Fruit fly (Drosophila melanogaster) whole organism, embryonic: ENCODE data around the gene mad2.

Experiments
- Atf6 ChIP-seq: fragments of 200-800 bp; sonication (Bioruptor generic); IDR thresholded peaks from 2 replicates; pipeline ENCODE4 v1.3.6; 2022; ENCODE audit warnings: missing biosample characterization, missing genetic modification characterization
- CG10979 ChIP-seq: fragments of 200-800 bp; sonication (Bioruptor generic); optimal IDR thresholded peaks from 2 replicates; lab custom pipeline; 2018; ENCODE audit warnings: missing biosample characterization, mild to moderate bottlenecking, missing genetic modification characterization, moderate library complexity
- CG11085 ChIP-seq: fragments of 200-800 bp; sonication (Bioruptor generic); IDR thresholded peaks from 2 replicates; pipeline ENCODE4 v1.3.6; 2022; ENCODE audit warnings: missing biosample characterization, missing genetic modification characterization
- CG11093 ChIP-seq: fragments of 200-800 bp; sonication (Bioruptor generic); IDR thresholded peaks from 3 replicates; pipeline ENCODE4 v1.3.6; 2022; ENCODE audit warnings: missing biosample characterization, missing genetic modification characterization
- CG11247 ChIP-seq: fragments of 200-800 bp; sonication (Bioruptor generic); IDR thresholded peaks from 2 replicates; pipeline ENCODE4 v1.3.6; 2022; ENCODE audit warnings: missing biosample characterization, missing genetic modification characterization
- CG11695 ChIP-seq: fragments of 200-800 bp; sonication (Bioruptor generic); IDR thresholded peaks from 3 replicates; pipeline ENCODE4 v1.3.6; 2022; ENCODE audit warnings: missing biosample characterization, missing genetic modification characterization
- CG11696 ChIP-seq: fragments of 200-800 bp; sonication (Bioruptor generic); IDR thresholded peaks from 2 replicates; pipeline ENCODE4 v1.3.6; 2022; ENCODE audit warnings: missing biosample characterization, missing genetic modification characterization
- CG11723 ChIP-seq: fragments of 200-800 bp; sonication (Bioruptor generic); optimal IDR thresholded peaks from 2 replicates; lab custom pipeline; 2017; ENCODE audit warnings: missing biosample characterization, mild to moderate bottlenecking, missing genetic modification characterization
- CG12659 ChIP-seq: fragments of 200-800 bp; sonication (Bioruptor generic); optimal IDR thresholded peaks from 3 replicates; lab custom pipeline; 2017; ENCODE audit warnings: mild to moderate bottlenecking, missing biosample characterization, missing genetic modification reagents, missing genetic modification characterization
- CG15269 ChIP-seq: fragments of 200-800 bp; sonication (Bioruptor generic); optimal IDR thresholded peaks from 2 replicates; lab custom pipeline; 2018; ENCODE audit warnings: missing biosample characterization, mild to moderate bottlenecking, missing genetic modification characterization, moderate library complexity
- CG1603 ChIP-seq: fragments of 200-800 bp; sonication (Bioruptor generic); optimal IDR thresholded peaks from 2 replicates; lab custom pipeline; 2019; ENCODE audit warnings: missing biosample characterization, mild to moderate bottlenecking, missing genetic modification characterization, moderate library complexity
- CG18599 ChIP-seq: fragments of 200-800 bp; sonication (Bioruptor generic); optimal IDR thresholded peaks from 3 replicates; lab custom pipeline; 2017; ENCODE audit warnings: missing biosample characterization, missing genetic modification characterization, mild to moderate bottlenecking, moderate library complexity, missing genetic modification reagents
- CG30020 ChIP-seq: fragments of 200-800 bp; optimal IDR thresholded peaks from 2 replicates; lab custom pipeline; 2019; ENCODE audit warnings: missing biosample characterization, mild to moderate bottlenecking, missing genetic modification characterization, moderate library complexity
- CG4328 ChIP-seq: fragments of 200-800 bp; sonication (Bioruptor generic); optimal IDR thresholded peaks from 3 replicates; lab custom pipeline; 2017; ENCODE audit warnings: missing biosample characterization, missing genetic modification reagents, missing genetic modification characterization
- CG5180 ChIP-seq: fragments of 200-800 bp; sonication (Bioruptor generic); optimal IDR thresholded peaks from 3 replicates; lab custom pipeline; 2017; ENCODE audit warnings: missing biosample characterization, missing genetic modification characterization, mild to moderate bottlenecking, moderate library complexity, missing genetic modification reagents
- CG6765 ChIP-seq: fragments of 200-800 bp; sonication (Bioruptor generic); optimal IDR thresholded peaks from 3 replicates; lab custom pipeline; 2017; ENCODE audit warnings: missing biosample characterization, mild to moderate bottlenecking, missing genetic modification characterization
- CG6813 ChIP-seq: fragments of 200-800 bp; sonication (Bioruptor generic); optimal IDR thresholded peaks from 2 replicates; lab custom pipeline; 2017; ENCODE audit warnings: missing biosample characterization, missing genetic modification characterization, mild to moderate bottlenecking, moderate library complexity, missing genetic modification reagents
- CG6854 ChIP-seq: fragments of 200-800 bp; sonication (Bioruptor generic); optimal IDR thresholded peaks from 3 replicates; lab custom pipeline; 2017; ENCODE audit warnings: missing biosample characterization, mild to moderate bottlenecking, missing genetic modification characterization
- CG9727 ChIP-seq: fragments of 200-800 bp; sonication (Bioruptor generic); optimal IDR thresholded peaks from 3 replicates; lab custom pipeline; 2017; ENCODE audit warnings: missing biosample characterization, mild to moderate bottlenecking, missing genetic modification characterization
- CG9932 ChIP-seq: fragments of 200-800 bp; sonication (Bioruptor generic); IDR thresholded peaks from 2 replicates; pipeline ENCODE4 v1.3.6; 2022; ENCODE audit warnings: missing biosample characterization, missing genetic modification characterization
- Chrac-16 ChIP-seq: fragments of 200-800 bp; sonication (Bioruptor generic); optimal IDR thresholded peaks from 3 replicates; lab custom pipeline; 2016; ENCODE audit warnings: missing biosample characterization, missing genetic modification characterization
- CkIIα-i1 ChIP-seq: fragments of 200-800 bp; sonication (Bioruptor generic); IDR thresholded peaks from 2 replicates; pipeline ENCODE4 v1.3.6; 2022; ENCODE audit warnings: missing biosample characterization, missing genetic modification characterization
- CoRest ChIP-seq: fragments of 200-800 bp; sonication (Bioruptor generic); optimal IDR thresholded peaks from 3 replicates; lab custom pipeline; 2018; ENCODE audit warnings: missing biosample characterization, mild to moderate bottlenecking, missing genetic modification characterization, moderate library complexity
- Eip74EF ChIP-seq, 2 experiments: fragments of 200-800 bp in 1 of 2; fragments of >200 bp in 1 of 2; sonication (Bioruptor generic) in 1 of 2; optimal IDR thresholded peaks; 2 replicates each; lab custom pipeline; 2017 to 2019; ENCODE audit warnings: missing biosample characterization in 2 of 2, missing genetic modification characterization in 2 of 2, mild to moderate bottlenecking in 1 of 2, moderate library complexity in 1 of 2
- Fer1 ChIP-seq: fragments of 200-800 bp; sonication (Bioruptor generic); optimal IDR thresholded peaks from 2 replicates; lab custom pipeline; 2017; ENCODE audit warnings: missing biosample characterization, mild to moderate bottlenecking, missing genetic modification characterization
- Gsc ChIP-seq: fragments of 200-800 bp; sonication (Bioruptor generic); IDR thresholded peaks from 2 replicates; pipeline ENCODE4 v1.3.6; 2022; ENCODE audit warnings: missing biosample characterization, missing genetic modification characterization
- Hr78 ChIP-seq, 2 experiments: fragments of 200-800 bp in 1 of 2; fragments of >200 bp in 1 of 2; sonication (Bioruptor generic) in 1 of 2; optimal IDR thresholded peaks; 2 replicates each; lab custom pipeline; 2017 to 2019; ENCODE audit warnings: missing biosample characterization in 2 of 2, missing genetic modification characterization in 2 of 2, mild to moderate bottlenecking in 1 of 2, moderate library complexity in 1 of 2
- Jarid2 ChIP-seq: fragments of 200-800 bp; sonication (Bioruptor generic); optimal IDR thresholded peaks from 3 replicates; lab custom pipeline; 2017; ENCODE audit warnings: mild to moderate bottlenecking, missing biosample characterization, missing genetic modification reagents, missing genetic modification characterization
- Lhr ChIP-seq: fragments of 200-800 bp; sonication (Bioruptor generic); optimal IDR thresholded peaks from 3 replicates; lab custom pipeline; 2017; ENCODE audit warnings: mild to moderate bottlenecking, missing biosample characterization, missing genetic modification reagents, missing genetic modification characterization
- Oli ChIP-seq: fragments of 200-800 bp; sonication (Bioruptor generic); optimal IDR thresholded peaks from 2 replicates; lab custom pipeline; 2018; ENCODE audit warnings: missing biosample characterization, mild to moderate bottlenecking, missing genetic modification characterization, moderate library complexity
- Sox102F ChIP-seq: fragments of 200-800 bp; sonication (Bioruptor generic); optimal IDR thresholded peaks from 2 replicates; lab custom pipeline; 2018; ENCODE audit warnings: missing biosample characterization, mild to moderate bottlenecking, missing genetic modification characterization, moderate library complexity
- al ChIP-seq: fragments of 200-800 bp; sonication (Bioruptor generic); IDR thresholded peaks from 2 replicates; pipeline ENCODE4 v1.3.6; 2022; ENCODE audit warnings: missing biosample characterization, missing genetic modification characterization
- bab2 ChIP-seq: fragments of 200-800 bp; sonication (Bioruptor generic); optimal IDR thresholded peaks from 2 replicates; lab custom pipeline; 2016; ENCODE audit warnings: missing biosample characterization, missing genetic modification characterization
- bsh ChIP-seq, 2 experiments: fragments of 200-800 bp; sonication (Bioruptor generic); optimal IDR thresholded peaks; 2 replicates each; lab custom pipeline; 2017 to 2018; ENCODE audit warnings: mild to moderate bottlenecking in 2 of 2, missing biosample characterization in 2 of 2, missing genetic modification characterization in 2 of 2, moderate library complexity in 1 of 2
- chif ChIP-seq, 2 experiments: fragments of 200-800 bp; sonication (Bioruptor generic); optimal IDR thresholded peaks; 3 replicates each; lab custom pipeline; 2016; ENCODE audit warnings: missing biosample characterization in 2 of 2, missing genetic modification characterization in 2 of 2
- gcm2 ChIP-seq: fragments of 200-800 bp; sonication (Bioruptor generic); optimal IDR thresholded peaks from 2 replicates; lab custom pipeline; 2016; ENCODE audit warnings: missing biosample characterization, missing genetic modification characterization
- grau ChIP-seq: fragments of 200-800 bp; optimal IDR thresholded peaks from 3 replicates; lab custom pipeline; 2019; ENCODE audit warnings: missing biosample characterization, mild to moderate bottlenecking, missing genetic modification characterization, moderate library complexity
- jing ChIP-seq: fragments of 200-800 bp; sonication (Bioruptor generic); optimal IDR thresholded peaks from 2 replicates; lab custom pipeline; 2018; ENCODE audit warnings: missing biosample characterization, mild to moderate bottlenecking, missing genetic modification characterization
- kay ChIP-seq: fragments of 200-800 bp; sonication (Bioruptor generic); optimal IDR thresholded peaks from 2 replicates; lab custom pipeline; 2016; ENCODE audit warnings: missing biosample characterization, missing genetic modification characterization
- nmo ChIP-seq: fragments of 200-800 bp; sonication (Bioruptor generic); optimal IDR thresholded peaks from 2 replicates; lab custom pipeline; 2018; ENCODE audit warnings: missing biosample characterization, mild to moderate bottlenecking, missing genetic modification characterization, moderate library complexity
- org-1 ChIP-seq: fragments of 200-800 bp; sonication (Bioruptor generic); optimal IDR thresholded peaks from 2 replicates; lab custom pipeline; 2017; ENCODE audit warnings: missing biosample characterization, missing genetic modification characterization
- pan ChIP-seq, 4 experiments: fragments of >200 bp in 3 of 4; fragments of 200-800 bp in 1 of 4; sonication (Bioruptor generic) in 1 of 4; optimal IDR thresholded peaks in 3 of 4; IDR thresholded peaks in 1 of 4; 2 replicates each; pipeline versions ENCODE4 v1.3.6 to Lab custom; 2017 to 2022; ENCODE audit warnings: missing biosample characterization in 2 of 4, missing genetic modification characterization in 2 of 4, mixed read lengths in 1 of 4
- pho ChIP-seq: fragments of 200-800 bp; sonication (Bioruptor generic); optimal IDR thresholded peaks from 2 replicates; lab custom pipeline; 2016; ENCODE audit warnings: missing biosample characterization, missing genetic modification characterization
- rib ChIP-seq: fragments of 200-800 bp; sonication (Bioruptor generic); IDR thresholded peaks from 2 replicates; pipeline ENCODE4 v1.3.6; 2022; ENCODE audit warnings: missing biosample characterization, missing genetic modification characterization
- ro ChIP-seq: fragments of 200-800 bp; sonication (Bioruptor generic); IDR thresholded peaks from 2 replicates; pipeline ENCODE4 v1.3.6; 2022; ENCODE audit warnings: missing biosample characterization, missing genetic modification characterization
- row ChIP-seq: fragments of 200-800 bp; sonication (Bioruptor generic); IDR thresholded peaks from 3 replicates; pipeline ENCODE4 v1.3.6; 2022; ENCODE audit warnings: missing biosample characterization, missing genetic modification characterization
- sc ChIP-seq, 3 experiments: fragments of >200 bp in 2 of 3; fragments of 200-800 bp in 1 of 3; sonication (Bioruptor generic) in 1 of 3; optimal IDR thresholded peaks; 2 replicates in 2 of 3; 3 replicates in 1 of 3; lab custom pipeline; 2017; ENCODE audit warnings: mild to moderate bottlenecking in 1 of 3, missing biosample characterization in 1 of 3, missing genetic modification characterization in 1 of 3, missing genetic modification reagents in 1 of 3
- sens ChIP-seq: fragments of 200-800 bp; sonication (Bioruptor generic); peaks from one replicate; lab custom pipeline; 2016; ENCODE audit warnings: missing biosample characterization, missing genetic modification characterization

Gene mad2

DNA sequence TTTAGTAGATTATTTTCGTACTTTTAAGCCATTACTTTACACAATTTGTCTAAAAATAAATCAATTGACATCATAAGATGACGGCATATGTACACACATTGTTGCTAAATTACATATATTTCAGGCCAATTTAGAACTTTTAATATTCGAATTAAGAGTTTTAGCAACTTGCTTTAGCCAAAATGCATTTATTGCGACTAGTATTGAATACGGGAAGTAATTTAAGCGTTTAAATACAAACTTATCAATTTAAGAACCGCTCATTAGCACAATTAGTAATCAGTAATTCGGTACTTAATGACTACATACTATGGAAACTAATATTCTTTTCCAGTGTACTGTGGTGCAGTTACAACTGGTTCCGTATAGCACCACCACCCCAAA lies 3.7 kb downstream of the mad2 start:
- TF ChIP-seq CG9932 (GFP tag; lab: Robert Waterston, UW) = 0 out of 2 replicates have a peak, but pooled peaks have one; percentile 12
- peak; percentile 57 for TF ChIP-seq nmo
- TF ChIP-seq ro = no peak
- TF ChIP-seq bab2 (GFP tag; lab: Kevin White, UChicago) = peak; percentile 12
- no peak for TF ChIP-seq gcm2 (GFP tag; lab: Kevin White, UChicago)
- TF ChIP-seq CoRest (tag; lab: Kevin White, UChicago) = peak; percentile 41
- TF ChIP-seq CG11085 = no peak
- no peak for TF ChIP-seq CG30020 (tag; lab: Kevin White, UChicago)
- peak; percentile 3 for TF ChIP-seq CG12659
- no peak for TF ChIP-seq Fer1 (GFP tag; lab: Kevin White, UChicago)
- peak; percentile 42; the same call in 2 of the 3 replicates for TF ChIP-seq row (GFP tag; lab: Robert Waterston, UW)
- TF ChIP-seq Sox102F = peak; percentile 45
- TF ChIP-seq CG1603 (tag; lab: Kevin White, UChicago) = peak; percentile 16
- TF ChIP-seq sens (GFP tag; lab: Kevin White, UChicago) = peak; percentile 57
- no peak for TF ChIP-seq al
- no peak for TF ChIP-seq pan (optimal IDR thresholded peaks at IDR 0.05; lab: Kevin White, UChicago)
- no peak for TF ChIP-seq pan (GFP tag; optimal IDR thresholded peaks at IDR 0.05 in 1 of 2, IDR thresholded peaks at IDR 0.05 in 1 of 2)
- 0 out of 3 replicates have a peak, but pooled peaks have one; percentile 21 for TF ChIP-seq CG11695 (GFP tag; lab: Robert Waterston, UW)
- no peak for TF ChIP-seq Chrac-16
- no peak for TF ChIP-seq sc (optimal IDR thresholded peaks at IDR 0.05; lab: Kevin White, UChicago)
- TF ChIP-seq sc (GFP tag; optimal IDR thresholded peaks at IDR 0.05; lab: Kevin White, UChicago) = no peak
- no peak for TF ChIP-seq Lhr (GFP tag; lab: Kevin White, UChicago)
- TF ChIP-seq Oli (tag; lab: Kevin White, UChicago) = peak; percentile 42
- peak; percentile 39 for TF ChIP-seq CG9727 (GFP tag; lab: Kevin White, UChicago)
- TF ChIP-seq CG11723 (GFP tag; lab: Kevin White, UChicago) = peak; percentile 25
- TF ChIP-seq grau (tag; lab: Kevin White, UChicago) = peak; percentile 18
- 0 out of 2 replicates have a peak, but pooled peaks have one; percentile 25 for TF ChIP-seq CG11696 (GFP tag; lab: Robert Waterston, UW)
- TF ChIP-seq CG6813 (GFP tag; lab: Kevin White, UChicago) = no peak
- peak; percentile 25 for TF ChIP-seq CG6854 (GFP tag; lab: Kevin White, UChicago)
- no peak for TF ChIP-seq Gsc (GFP tag; lab: Robert Waterston, UW)
- no peak for TF ChIP-seq CG5180 (GFP tag; lab: Kevin White, UChicago)
- TF ChIP-seq CG15269 = peak; percentile 30
- TF ChIP-seq chif (GFP tag; optimal IDR thresholded peaks at IDR 0.05; lab: Kevin White, UChicago) = no peak
- TF ChIP-seq CG6765 (GFP tag; lab: Kevin White, UChicago) = no peak
- TF ChIP-seq bsh (GFP tag; optimal IDR thresholded peaks at IDR 0.05; lab: Kevin White, UChicago) = peak in 1 of 2 experiments; percentile 29
- TF ChIP-seq Eip74EF (GFP tag; optimal IDR thresholded peaks at IDR 0.05; lab: Kevin White, UChicago) = peak in 1 of 2 experiments; percentile 27
- no peak for TF ChIP-seq CkIIα-i1 (GFP tag; lab: Robert Waterston, UW)
- TF ChIP-seq rib (GFP tag; lab: Robert Waterston, UW) = no peak
- TF ChIP-seq kay (GFP tag; lab: Kevin White, UChicago) = no peak
- no peak for TF ChIP-seq CG11093 (GFP tag; lab: Robert Waterston, UW)
- no peak for TF ChIP-seq jing (GFP tag; lab: Kevin White, UChicago)
- peak; percentile 38 for TF ChIP-seq CG10979
- no peak for TF ChIP-seq Jarid2
- no peak for TF ChIP-seq Hr78 (GFP tag; optimal IDR thresholded peaks at IDR 0.05; lab: Kevin White, UChicago)
- no peak for TF ChIP-seq CG4328 (GFP tag; lab: Kevin White, UChicago)
- no peak for TF ChIP-seq CG11247 (GFP tag; lab: Robert Waterston, UW)
- peak; percentile 16 for TF ChIP-seq org-1 (GFP tag; lab: Kevin White, UChicago)
- no peak for TF ChIP-seq CG18599
- TF ChIP-seq Atf6 = no peak
- TF ChIP-seq pho (GFP tag; lab: Kevin White, UChicago) = no peak
